Fruit fly (Drosophila melanogaster): ENCODE data around the gene Chsy.
A peak's percentile ranks its signal among the peaks of the same experiment; 100 is the strongest.

Gene Chsy

dm6 chrX:15582853-15583252 lies 10.5 kb downstream of the Chsy start, which contains the start of the genes CG9215 and CG8097 (continued):
- TF ChIP-seq CG9797 (GFP tag; optimal IDR thresholded peaks at IDR 0.05), result peak; percentile 31
- TF ChIP-seq CG15011 (GFP tag; optimal IDR thresholded peaks at IDR 0.05), result no peak
- TF ChIP-seq nmo (GFP tag; optimal IDR thresholded peaks at IDR 0.05), result peak; percentile 61
- TF ChIP-seq Blimp-1 (GFP tag; optimal IDR thresholded peaks at IDR 0.05), result no peak
- TF ChIP-seq Camta (GFP tag; optimal IDR thresholded peaks at IDR 0.05), result peak; percentile 17
- TF ChIP-seq CG16815 (GFP tag; optimal IDR thresholded peaks at IDR 0.05), result no peak
- TF ChIP-seq CG13624 (GFP tag; optimal IDR thresholded peaks at IDR 0.05), result peak; percentile 47
- peak; percentile 91 for TF ChIP-seq Bgb (GFP tag; IDR thresholded peaks at IDR 0.05; ENCODE audit: partially characterized antibody)
- no peak for TF ChIP-seq CG43689 (GFP tag; IDR thresholded peaks at IDR 0.05)
- TF ChIP-seq CG10431 (GFP tag; optimal IDR thresholded peaks at IDR 0.05), result no peak
- peak; percentile 65 for TF ChIP-seq Hsf (GFP tag; optimal IDR thresholded peaks at IDR 0.05)
- no peak for TF ChIP-seq CG2678 (tag; optimal IDR thresholded peaks at IDR 0.05)
- TF ChIP-seq CG7372 (GFP tag; IDR thresholded peaks at IDR 0.05), result no peak
- TF ChIP-seq pho (GFP tag; optimal IDR thresholded peaks at IDR 0.05), result peak; percentile 37
- TF ChIP-seq emc (GFP tag; optimal IDR thresholded peaks at IDR 0.05), result no peak
- TF ChIP-seq ERR (GFP tag; optimal IDR thresholded peaks at IDR 0.05), result no peak
- peak; percentile 86 for TF ChIP-seq amos (GFP tag; IDR thresholded peaks at IDR 0.05; ENCODE audit: partially characterized antibody)
- no peak for TF ChIP-seq CG14050 (GFP tag; IDR thresholded peaks at IDR 0.05)
- TF ChIP-seq schlank (tag; optimal IDR thresholded peaks at IDR 0.05), result no peak
- peak; percentile 65 for TF ChIP-seq lilli (GFP tag; optimal IDR thresholded peaks at IDR 0.05)
- TF ChIP-seq p53 (GFP tag; optimal IDR thresholded peaks at IDR 0.05), result no peak
- TF ChIP-seq br (optimal IDR thresholded peaks at IDR 0.05), result no peak
- TF ChIP-seq nau (GFP tag; optimal IDR thresholded peaks at IDR 0.05), result no peak
- TF ChIP-seq CG14860 (GFP tag; IDR thresholded peaks at IDR 0.05; ENCODE audit: partially characterized antibody), result peak; percentile 96
- TF ChIP-seq ro (GFP tag; IDR thresholded peaks at IDR 0.05), result no peak
- no peak for TF ChIP-seq vvl (GFP tag; IDR thresholded peaks at IDR 0.05)
- TF ChIP-seq az2 (GFP tag; optimal IDR thresholded peaks at IDR 0.05), result peak; percentile 18
- TF ChIP-seq CG9437 (GFP tag; optimal IDR thresholded peaks at IDR 0.05), result peak; percentile 61
- no peak for TF ChIP-seq bcd (GFP tag; optimal IDR thresholded peaks at IDR 0.05)
- TF ChIP-seq CG12155 (GFP tag; optimal IDR thresholded peaks at IDR 0.05), result peak; percentile 30
- TF ChIP-seq B-H2 (GFP tag; optimal IDR thresholded peaks at IDR 0.05), result no peak
- TF ChIP-seq CG17612 (GFP tag; IDR thresholded peaks at IDR 0.05), result no peak
- peak; percentile 84 for TF ChIP-seq row (GFP tag; IDR thresholded peaks at IDR 0.05)
- no peak for TF ChIP-seq Mes4 (GFP tag; optimal IDR thresholded peaks at IDR 0.05)
- peak; percentile 5 for TF ChIP-seq Antp (GFP tag; optimal IDR thresholded peaks at IDR 0.05)
- peak; percentile 53 for TF ChIP-seq Max (GFP tag; optimal IDR thresholded peaks at IDR 0.05)
- TF ChIP-seq CG9215 (GFP tag; IDR thresholded peaks at IDR 0.05), result peak; percentile 74
- TF ChIP-seq tx (GFP tag; optimal IDR thresholded peaks at IDR 0.05), result no peak
- TF ChIP-seq CG2875 (GFP tag; optimal IDR thresholded peaks at IDR 0.05), result no peak
- peak; percentile 11 for TF ChIP-seq chn (GFP tag; optimal IDR thresholded peaks at IDR 0.05)
- TF ChIP-seq Awh (GFP tag; IDR thresholded peaks at IDR 0.05), result no peak
- TF ChIP-seq mam (GFP tag; optimal IDR thresholded peaks at IDR 0.05), result peak; percentile 54
- peak; percentile 4 for TF ChIP-seq CG9876 (GFP tag; optimal IDR thresholded peaks at IDR 0.05)
- peak; percentile 18 for TF ChIP-seq CG9817 (tag; optimal IDR thresholded peaks at IDR 0.05)
- peak; percentile 84 for TF ChIP-seq Med (GFP tag)
- peak; percentile 51 for TF ChIP-seq Ets97D (GFP tag; optimal IDR thresholded peaks at IDR 0.05)
- TF ChIP-seq CG8765 (GFP tag; IDR thresholded peaks at IDR 0.05), result no peak
- peak; percentile 98 for TF ChIP-seq Dll (GFP tag; IDR thresholded peaks at IDR 0.05; ENCODE audit: partially characterized antibody)
- TF ChIP-seq CG8281 (tag; optimal IDR thresholded peaks at IDR 0.05), result no peak
- peak; percentile 6 for TF ChIP-seq tin (GFP tag; optimal IDR thresholded peaks at IDR 0.05)
- no peak for TF ChIP-seq Usf (GFP tag; optimal IDR thresholded peaks at IDR 0.05)
- no peak for TF ChIP-seq CG11247 (GFP tag; IDR thresholded peaks at IDR 0.05)
- no peak for TF ChIP-seq Aef1 (GFP tag; IDR thresholded peaks at IDR 0.05)

Data from whole organism, embryonic.